Worm (Caenorhabditis elegans): ENCODE results near the gene aexr-3.

Gene aexr-3

ce11 chrX:8926341-8926740, 34.6 kb downstream of the aexr-3 start:
- TF ChIP-seq zfp-3 (GFP tag; conservative IDR thresholded peaks at IDR 0.05): no peak
- TF ChIP-seq pha-4 (GFP tag; IDR thresholded peaks at IDR 0.05): no peak
- TF ChIP-seq pha-4 (tag; optimal IDR thresholded peaks at IDR 0.05): no peak
- no peak for TF ChIP-seq aly-2 (tag; optimal IDR thresholded peaks at IDR 0.05)
- no peak for TF ChIP-seq tra-1 (GFP tag; IDR thresholded peaks at IDR 0.05)
- no peak for TF ChIP-seq nhr-102 (tag; optimal IDR thresholded peaks at IDR 0.05)
- TF ChIP-seq lim-7 (GFP tag; IDR thresholded peaks at IDR 0.05): no peak
- no peak for TF ChIP-seq hif-1 (tag; optimal IDR thresholded peaks at IDR 0.05)
- TF ChIP-seq aha-1 (tag): no peak
- no peak for TF ChIP-seq ceh-32 (tag; optimal IDR thresholded peaks at IDR 0.05; ENCODE audit: poor library complexity)
- TF ChIP-seq ceh-20 (GFP tag; IDR thresholded peaks at IDR 0.05): no peak
- TF ChIP-seq ZK337.2 (GFP tag; IDR thresholded peaks at IDR 0.05): no peak
- no peak for TF ChIP-seq fos-1 (tag; optimal IDR thresholded peaks at IDR 0.05)
- no peak for TF ChIP-seq vab-7 (GFP tag; IDR thresholded peaks at IDR 0.05)
- TF ChIP-seq sdz-12 (GFP tag; optimal IDR thresholded peaks at IDR 0.05): no peak
- TF ChIP-seq nhr-237 (tag; optimal IDR thresholded peaks at IDR 0.05): no peak

- TF ChIP-seq php-3 (GFP tag; IDR thresholded peaks at IDR 0.05) (peak; percentile 60; the same call in 1 of the 2 replicates), ZK546.5 (tag; optimal IDR thresholded peaks at IDR 0.05) (no peak), nhr-48 (tag; optimal IDR thresholded peaks at IDR 0.05) (peak; percentile 24), dmd-6 (GFP tag; IDR thresholded peaks at IDR 0.05) (0 out of 2 replicates have a peak, but pooled peaks have one; percentile 32), hlh-30 (tag; optimal IDR thresholded peaks at IDR 0.05; ENCODE audit: insufficient read depth) (peak; percentile 32), ctbp-1 (GFP tag; IDR thresholded peaks at IDR 0.05) (peak; percentile 55), saeg-2 (GFP tag; IDR thresholded peaks at IDR 0.05) (no peak), duxl-1 (tag; optimal IDR thresholded peaks at IDR 0.05; ENCODE audit: poor library complexity) (peak; percentile 18), daf-19 (GFP tag; conservative IDR thresholded peaks at IDR 0.05) (peak; percentile 51; the same call in 1 of the 2 replicates), snpc-1.2 (GFP tag; IDR thresholded peaks at IDR 0.05) (peak; percentile 83), madf-9 (GFP tag; conservative IDR thresholded peaks at IDR 0.05) (peak; percentile 69), spr-1 (tag; optimal IDR thresholded peaks at IDR 0.05) (peak; percentile 33), hmg-1.1 (GFP tag; IDR thresholded peaks at IDR 0.05) (peak; percentile 58; the same call in 1 of the 2 replicates), nhr-41 (GFP tag; IDR thresholded peaks at IDR 0.05) (0 out of 2 replicates have a peak, but pooled peaks have one; percentile 23), mep-1 (tag; optimal IDR thresholded peaks at IDR 0.05) (peak; percentile 15), zfp-3 (GFP tag; conservative IDR thresholded peaks at IDR 0.05) (0 out of 2 replicates have a peak, but pooled peaks have one; percentile 15), arid-1 (GFP tag; conservative IDR thresholded peaks at IDR 0.05) (peak; percentile 67; the same call in 1 of the 2 replicates), aha-1 (tag) (no peak), ztf-7 (tag; optimal IDR thresholded peaks at IDR 0.05) (no peak), daf-8 (GFP tag; IDR thresholded peaks at IDR 0.05) (no peak), lim-7 (GFP tag; IDR thresholded peaks at IDR 0.05) (peak; percentile 86), daf-16 (GFP tag; optimal IDR thresholded peaks at IDR 0.05) (peak in 1 of 2 experiments; percentile 42), daf-16 (tag; optimal IDR thresholded peaks at IDR 0.05) (peak; percentile 34), mxl-3 (GFP tag; optimal IDR thresholded peaks at IDR 0.05) (peak; percentile 16), hif-1 (tag; optimal IDR thresholded peaks at IDR 0.05) (peak in 1 of 2 experiments; percentile 24)
Observed at ce11 chrX:8925443-8925842, 35.5 kb downstream of the aexr-3 start.

ce11 chrX:8921221-8921620, 39.7 kb downstream of the aexr-3 start:
- TF ChIP-seq unc-62 (GFP tag; optimal IDR thresholded peaks at IDR 0.05 in 1 of 2) (peak in 1 of 2 experiments; percentile 91), unc-62 (tag; optimal IDR thresholded peaks at IDR 0.05) (no peak), nhr-48 (tag; optimal IDR thresholded peaks at IDR 0.05) (no peak), set-16 (GFP tag; IDR thresholded peaks at IDR 0.05) (no peak)
